Worm (Caenorhabditis elegans): ENCODE data around the gene ZC412.3.
A peak's percentile ranks its signal among the peaks of the same experiment; 100 is the strongest.

The ZC412.3 gene

DNA sequence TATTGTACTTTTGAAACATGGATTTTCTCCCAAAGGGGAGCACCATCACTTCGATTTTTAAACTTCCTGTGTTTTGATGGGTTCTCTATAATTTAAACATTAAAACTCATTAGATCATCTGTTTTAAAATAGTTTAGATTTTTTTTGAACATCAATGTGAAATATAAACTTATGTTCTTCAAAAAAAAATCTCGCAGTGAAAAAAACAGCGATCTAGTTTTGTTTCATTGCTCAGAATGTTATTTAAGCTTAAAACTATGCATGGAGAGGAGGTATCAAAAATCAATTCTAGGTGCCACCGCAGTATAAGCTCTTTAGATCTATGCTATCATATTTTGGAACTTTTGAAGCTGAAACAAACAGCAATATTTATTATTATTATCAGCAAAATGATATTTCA, 3.2 kb downstream of the ZC412.3 start, which contains the start of gene gcy-14:
TSS of gene gcy-14 (minus strand) at position 101 of the 400 bp plus-strand sequence.
- TF ChIP-seq rpc-1 (optimal IDR thresholded peaks at IDR 0.05) (no peak), rpc-1 (tag; optimal IDR thresholded peaks at IDR 0.05) (no peak), ztf-18 (tag; optimal IDR thresholded peaks at IDR 0.05) (no peak), madf-8 (GFP tag; conservative IDR thresholded peaks at IDR 0.05) (no peak), lin-54 (GFP tag; optimal IDR thresholded peaks at IDR 0.05) (no peak), D2030.7 (GFP tag; IDR thresholded peaks at IDR 0.05) (no peak), snpc-1.3 (tag; optimal IDR thresholded peaks at IDR 0.05; ENCODE audit: insufficient read depth) (no peak)

DNA sequence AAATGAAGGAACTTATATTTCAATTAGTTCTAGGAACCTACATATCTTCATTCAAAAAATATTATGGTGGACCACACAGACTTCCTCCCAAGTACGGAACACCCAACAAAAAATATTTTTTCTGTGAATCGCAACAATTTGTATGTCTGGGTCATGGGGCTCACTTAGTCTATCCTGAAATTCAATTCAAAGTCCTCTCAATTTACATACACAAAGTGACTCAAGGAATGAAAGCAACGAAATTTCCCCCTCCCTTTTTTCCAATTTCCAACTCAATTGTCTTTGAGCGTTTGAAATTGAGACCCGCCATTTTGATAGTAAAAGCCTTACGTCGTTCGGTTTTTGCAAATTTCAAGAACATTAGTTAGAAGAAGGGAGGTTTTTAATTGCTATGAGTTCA, 12.0 kb downstream of the ZC412.3 start:
- no peak for TF ChIP-seq ztf-6 (GFP tag; IDR thresholded peaks at IDR 0.05)
- no peak for TF ChIP-seq dpl-1 (GFP tag; optimal IDR thresholded peaks at IDR 0.05)
- no peak for TF ChIP-seq nfya-1 (tag; optimal IDR thresholded peaks at IDR 0.05; ENCODE audit: borderline replicate concordance, insufficient read depth)
- no peak for TF ChIP-seq sptf-2 (GFP tag; optimal IDR thresholded peaks at IDR 0.05)
- no peak for TF ChIP-seq attf-3 (GFP tag; conservative IDR thresholded peaks at IDR 0.05)
- TF ChIP-seq lir-1 (GFP tag; conservative IDR thresholded peaks at IDR 0.05), result no peak
- no peak for TF ChIP-seq hrde-1 (tag; optimal IDR thresholded peaks at IDR 0.05; ENCODE audit: borderline replicate concordance)
- no peak for TF ChIP-seq rcor-1 (GFP tag; IDR thresholded peaks at IDR 0.05)
- no peak for TF ChIP-seq lsy-27 (tag; optimal IDR thresholded peaks at IDR 0.05; ENCODE audit: borderline replicate concordance, insufficient read depth)
- no peak for TF ChIP-seq attf-5 (GFP tag; optimal IDR thresholded peaks at IDR 0.05)
- no peak for TF ChIP-seq lag-1 (GFP tag; IDR thresholded peaks at IDR 0.05)
- no peak for TF ChIP-seq snpc-3.4 (tag; optimal IDR thresholded peaks at IDR 0.05)
- TF ChIP-seq mcd-1 (GFP tag; IDR thresholded peaks at IDR 0.05), result no peak
- no peak for TF ChIP-seq D2030.7 (GFP tag; IDR thresholded peaks at IDR 0.05)
- TF ChIP-seq ztf-26 (tag; optimal IDR thresholded peaks at IDR 0.05), result no peak

DNA sequence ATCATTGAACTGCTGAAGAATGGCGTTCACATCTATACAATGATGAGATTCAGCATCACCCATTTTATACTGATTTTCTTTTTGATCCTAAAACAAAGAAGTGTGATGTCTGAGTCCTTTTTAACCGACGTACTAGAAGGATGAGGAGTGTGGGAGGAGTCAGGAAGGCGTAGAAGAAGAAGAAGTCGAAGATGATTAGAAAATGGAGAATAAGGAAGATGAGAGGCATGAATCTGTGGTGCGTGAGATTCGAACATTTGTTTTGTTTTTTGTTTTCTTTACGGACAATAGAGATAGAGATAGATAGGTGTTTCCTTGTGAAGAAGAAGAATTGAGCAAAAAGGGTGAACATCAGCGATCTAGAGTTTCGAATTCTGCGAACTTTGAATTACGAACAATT, 12.8 kb downstream of the ZC412.3 start, which contains the start of gene npr-13:
TSS of gene npr-13 (minus strand) at position 101 of the 400 bp plus-strand sequence.
- TF ChIP-seq nhr-27 (tag; optimal IDR thresholded peaks at IDR 0.05) (no peak), F39B2.1 (GFP tag; IDR thresholded peaks at IDR 0.05) (no peak), lag-1 (GFP tag; IDR thresholded peaks at IDR 0.05) (no peak), tbx-9 (tag; optimal IDR thresholded peaks at IDR 0.05; ENCODE audit: borderline replicate concordance) (no peak), K11D2.4 (GFP tag; IDR thresholded peaks at IDR 0.05) (no peak), hrde-1 (tag; optimal IDR thresholded peaks at IDR 0.05; ENCODE audit: borderline replicate concordance) (no peak), atf-7 (tag; optimal IDR thresholded peaks at IDR 0.05) (no peak), aptf-3 (GFP tag; IDR thresholded peaks at IDR 0.05) (no peak), mxl-1 (tag; optimal IDR thresholded peaks at IDR 0.05) (no peak), aptf-2 (GFP tag; conservative IDR thresholded peaks at IDR 0.05) (no peak), F57A8.1 (GFP tag; optimal IDR thresholded peaks at IDR 0.05) (no peak), zim-3 (tag; optimal IDR thresholded peaks at IDR 0.05) (no peak), nfya-2 (GFP tag; IDR thresholded peaks at IDR 0.05) (no peak), rec-8 (tag; optimal IDR thresholded peaks at IDR 0.05) (no peak)

DNA sequence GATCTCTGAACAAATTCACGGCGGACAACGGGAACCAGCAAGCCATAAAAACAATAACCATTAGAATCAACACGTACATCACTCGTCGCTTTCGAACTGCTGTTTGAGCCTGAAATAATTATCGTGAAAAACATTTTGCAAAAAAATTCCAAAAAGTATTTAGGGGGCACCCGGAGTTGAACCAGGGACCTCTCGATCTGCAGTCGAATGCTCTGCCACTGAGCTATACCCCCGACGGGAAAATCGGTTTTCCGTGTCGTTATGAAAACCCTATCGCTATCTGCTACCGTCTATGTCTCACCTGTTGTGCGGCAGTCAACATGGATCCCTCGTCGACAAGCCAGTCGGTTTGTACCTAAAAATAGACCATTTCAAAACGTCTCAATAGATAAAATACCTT, 15.7 kb downstream of the ZC412.3 start:
- TF ChIP-seq ama-1 (optimal IDR thresholded peaks at IDR 0.05) (no peak), ama-1 (GFP tag; optimal IDR thresholded peaks at IDR 0.05) (no peak), B0035.1 (tag; optimal IDR thresholded peaks at IDR 0.05) (no peak), K12H6.12 (tag; optimal IDR thresholded peaks at IDR 0.05) (no peak), rcor-1 (GFP tag; IDR thresholded peaks at IDR 0.05) (no peak; the same call in 1 of the 2 replicates), nfya-2 (GFP tag; IDR thresholded peaks at IDR 0.05) (no peak), nhr-90 (tag; optimal IDR thresholded peaks at IDR 0.05) (peak; percentile 67), ztf-3 (GFP tag; optimal IDR thresholded peaks at IDR 0.05) (no peak), lsy-27 (tag; optimal IDR thresholded peaks at IDR 0.05; ENCODE audit: borderline replicate concordance, insufficient read depth) (no peak), lin-26 (GFP tag; IDR thresholded peaks at IDR 0.05) (peak; percentile 82), gei-17 (GFP tag; optimal IDR thresholded peaks at IDR 0.05) (no peak), fkh-3 (tag; optimal IDR thresholded peaks at IDR 0.05) (no peak), Y79H2A.3 (GFP tag; conservative IDR thresholded peaks at IDR 0.05) (no peak), egl-18 (GFP tag; IDR thresholded peaks at IDR 0.05) (no peak), ceh-58 (GFP tag; IDR thresholded peaks at IDR 0.05) (0 out of 2 replicates have a peak, but pooled peaks have one; percentile 57), sea-2 (GFP tag; IDR thresholded peaks at IDR 0.05) (no peak)
